Fruit fly (Drosophila melanogaster): ENCODE results near the gene CG12155.

CG12155 gene

DNA sequence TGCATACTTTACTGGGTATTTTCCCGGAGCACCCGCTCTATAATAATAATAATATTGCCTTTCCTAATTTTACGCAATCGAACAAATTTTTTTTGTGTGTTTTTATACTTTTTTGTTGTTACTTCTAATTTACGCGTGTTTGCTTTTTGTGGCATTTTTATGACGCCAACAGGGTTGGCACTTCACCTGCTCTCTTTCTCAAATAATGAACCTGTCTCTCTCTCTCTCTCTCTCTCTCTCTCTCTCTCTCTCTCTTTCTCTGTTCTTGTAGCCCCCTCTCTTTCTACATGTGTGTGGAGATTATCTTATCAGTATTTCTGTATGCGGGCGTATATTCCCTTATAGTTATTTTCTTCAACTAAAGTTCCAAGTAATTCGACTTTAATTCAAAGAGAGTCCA lies 37.9 kb upstream of the CG12155 start (continued):
- TF ChIP-seq CG13775 (GFP tag; optimal IDR thresholded peaks at IDR 0.05) (no peak), maf-S (GFP tag; optimal IDR thresholded peaks at IDR 0.05) (no peak), CG11456 (GFP tag; IDR thresholded peaks at IDR 0.05) (no peak), CG10209 (GFP tag; optimal IDR thresholded peaks at IDR 0.05) (peak; percentile 39), BtbVII (GFP tag; optimal IDR thresholded peaks at IDR 0.05) (peak; percentile 84), lilli (GFP tag; optimal IDR thresholded peaks at IDR 0.05) (no peak), CG11085 (GFP tag; IDR thresholded peaks at IDR 0.05) (no peak), Sry-δ (GFP tag; optimal IDR thresholded peaks at IDR 0.05) (no peak), D (optimal IDR thresholded peaks at IDR 0.05) (no peak), D (GFP tag; optimal IDR thresholded peaks at IDR 0.05) (peak; percentile 39), lov (optimal IDR thresholded peaks at IDR 0.05) (no peak), lov (GFP tag; IDR thresholded peaks at IDR 0.05) (no peak), Fer3 (tag; optimal IDR thresholded peaks at IDR 0.05) (peak; percentile 52), CG4854 (GFP tag; optimal IDR thresholded peaks at IDR 0.05) (peak; percentile 33), CG33557 (GFP tag; optimal IDR thresholded peaks at IDR 0.05) (peak; percentile 40), ATbp (GFP tag; optimal IDR thresholded peaks at IDR 0.05) (peak; percentile 85), zfh1 (GFP tag; IDR thresholded peaks at IDR 0.05) (no peak), NfI (GFP tag; optimal IDR thresholded peaks at IDR 0.05) (peak; percentile 21), gcm (GFP tag; optimal IDR thresholded peaks at IDR 0.05) (peak; percentile 74), klu (GFP tag; IDR thresholded peaks at IDR 0.05) (no peak), ftz-f1 (GFP tag; optimal IDR thresholded peaks at IDR 0.05) (no peak), gsb-n (tag; optimal IDR thresholded peaks at IDR 0.05) (peak; percentile 0), CG4730 (GFP tag; IDR thresholded peaks at IDR 0.05) (no peak), Scr (GFP tag; IDR thresholded peaks at IDR 0.05; ENCODE audit: partially characterized antibody) (no peak; the same call in 1 of the 2 replicates), CG4328 (GFP tag; optimal IDR thresholded peaks at IDR 0.05) (peak; percentile 49), CG34224 (GFP tag; IDR thresholded peaks at IDR 0.05; ENCODE audit: partially characterized antibody) (no peak), Max (GFP tag; optimal IDR thresholded peaks at IDR 0.05) (peak; percentile 17), caup (GFP tag; optimal IDR thresholded peaks at IDR 0.05; ENCODE audit: severe bottlenecking) (peak; percentile 84), CG18011 (GFP tag; optimal IDR thresholded peaks at IDR 0.05) (peak; percentile 2), CG8478 (optimal IDR thresholded peaks at IDR 0.05) (no peak), CG32767 (GFP tag; IDR thresholded peaks at IDR 0.05) (0 out of 2 replicates have a peak, but pooled peaks have one; percentile 18), sob (GFP tag; IDR thresholded peaks at IDR 0.05) (peak; percentile 60; the same call in 1 of the 2 replicates), PHDP (tag; optimal IDR thresholded peaks at IDR 0.05) (peak; percentile 68), CG1529 (GFP tag; optimal IDR thresholded peaks at IDR 0.05) (peak; percentile 32), CG32532 (GFP tag; IDR thresholded peaks at IDR 0.05) (peak; percentile 61; the same call in 1 of the 2 replicates), Dref (GFP tag; IDR thresholded peaks at IDR 0.05) (no peak), CG12769 (tag; optimal IDR thresholded peaks at IDR 0.05) (no peak), Jarid2 (GFP tag; optimal IDR thresholded peaks at IDR 0.05) (peak; percentile 44), Dad (GFP tag; optimal IDR thresholded peaks at IDR 0.05) (no peak), ERR (GFP tag; optimal IDR thresholded peaks at IDR 0.05) (no peak), Six4 (GFP tag; optimal IDR thresholded peaks at IDR 0.05) (peak; percentile 22), CG7928 (GFP tag; optimal IDR thresholded peaks at IDR 0.05) (peak; percentile 70), row (GFP tag; IDR thresholded peaks at IDR 0.05) (peak; percentile 29; the same call in 1 of the 3 replicates), CG6791 (GFP tag; IDR thresholded peaks at IDR 0.05; ENCODE audit: partially characterized antibody) (no peak), CG1233 (GFP tag; optimal IDR thresholded peaks at IDR 0.05) (peak; percentile 51), stwl (tag; optimal IDR thresholded peaks at IDR 0.05) (peak; percentile 19), HLHmδ (GFP tag; optimal IDR thresholded peaks at IDR 0.05) (no peak), ash1 (GFP tag; optimal IDR thresholded peaks at IDR 0.05) (peak; percentile 26), nerfin-2 (GFP tag; IDR thresholded peaks at IDR 0.05; ENCODE audit: partially characterized antibody) (no peak), CG10321 (GFP tag; IDR thresholded peaks at IDR 0.05) (no peak), vfl (GFP tag; optimal IDR thresholded peaks at IDR 0.05) (no peak)

All from whole organism, embryonic.